2 fruit fly cellular contexts compared by ENCODE assay signal in genomic region chrX:12903099-12903616, dm6.
TF ChIP-seq lines count a peak whose summit lies in the region.

TSS of gene Flad1 (minus strand) at chrX:12903516.

TF ChIP-seq in whole organism, adult, 20 proteins besides CTCF, POLR2A, EP300 and RAD21 (continued from another document):
- no peak for TF ChIP-seq Hr96 (GFP tag; optimal IDR thresholded peaks at IDR 0.05; lab: Kevin White, UChicago)

TF ChIP-seq in whole organism, embryonic, 481 proteins besides CTCF, POLR2A, EP300 and RAD21 (continued from another document):
- no peak for TF ChIP-seq CG1233 (GFP tag; optimal IDR thresholded peaks at IDR 0.05; lab: Kevin White, UChicago)
- peak; percentile 69 for TF ChIP-seq CG13287 (GFP tag; IDR thresholded peaks at IDR 0.05; lab: Robert Waterston, UW; ENCODE audit: partially characterized antibody)
- peak; percentile 45 for TF ChIP-seq Sry-δ (GFP tag; optimal IDR thresholded peaks at IDR 0.05; lab: Kevin White, UChicago)
- no peak for TF ChIP-seq pan (optimal IDR thresholded peaks at IDR 0.05; lab: Kevin White, UChicago)
- TF ChIP-seq pan (GFP tag; optimal IDR thresholded peaks at IDR 0.05 in 1 of 2, IDR thresholded peaks at IDR 0.05 in 1 of 2), result no peak
- TF ChIP-seq CG18262 (tag; optimal IDR thresholded peaks at IDR 0.05; lab: Kevin White, UChicago), result no peak
- no peak for TF ChIP-seq D19A (tag; optimal IDR thresholded peaks at IDR 0.05; lab: Kevin White, UChicago)
- 0 out of 3 replicates have a peak, but pooled peaks have one; percentile 59 for TF ChIP-seq hb (GFP tag; IDR thresholded peaks at IDR 0.05; lab: Robert Waterston, UW; ENCODE audit: partially characterized antibody)
- peak; percentile 86 for TF ChIP-seq CG17186 (GFP tag; optimal IDR thresholded peaks at IDR 0.05; lab: Kevin White, UChicago)
- TF ChIP-seq YL-1 (GFP tag; optimal IDR thresholded peaks at IDR 0.05; lab: Kevin White, UChicago), result peak; percentile 72
- TF ChIP-seq bbx (GFP tag; IDR thresholded peaks at IDR 0.05; lab: Robert Waterston, UW; ENCODE audit: partially characterized antibody), result peak; percentile 60
- peak; percentile 0 to 87 for TF ChIP-seq crp (GFP tag; optimal IDR thresholded peaks at IDR 0.05; lab: Kevin White, UChicago)
- peak; percentile 41 for TF ChIP-seq pzg (GFP tag; optimal IDR thresholded peaks at IDR 0.05; lab: Kevin White, UChicago)
- peak; percentile 4 for TF ChIP-seq salm (tag; optimal IDR thresholded peaks at IDR 0.05; lab: Kevin White, UChicago)
- TF ChIP-seq HLH4C (GFP tag; IDR thresholded peaks at IDR 0.05; lab: Robert Waterston, UW; ENCODE audit: partially characterized antibody), result peak; percentile 56; the same call in 1 of the 3 replicates
- TF ChIP-seq unc-4 (GFP tag; IDR thresholded peaks at IDR 0.05; lab: Robert Waterston, UW; ENCODE audit: partially characterized antibody), result peak; percentile 70; the same call in 1 of the 2 replicates
- peak; percentile 37; the same call in 1 of the 3 replicates for TF ChIP-seq mld (GFP tag; IDR thresholded peaks at IDR 0.05; lab: Robert Waterston, UW; ENCODE audit: partially characterized antibody)
- no peak for TF ChIP-seq CG30403 (GFP tag; optimal IDR thresholded peaks at IDR 0.05; lab: Kevin White, UChicago)
- no peak for TF ChIP-seq dimm (GFP tag; IDR thresholded peaks at IDR 0.05; lab: Robert Waterston, UW)
- TF ChIP-seq Ravus (GFP tag; IDR thresholded peaks at IDR 0.05; lab: Robert Waterston, UW), result no peak
- TF ChIP-seq CG7963 (GFP tag; IDR thresholded peaks at IDR 0.05; lab: Robert Waterston, UW; ENCODE audit: partially characterized antibody), result 0 out of 3 replicates have a peak, but pooled peaks have one; percentile 34
- 0 out of 2 replicates have a peak, but pooled peaks have one; percentile 36 for TF ChIP-seq sna (GFP tag; IDR thresholded peaks at IDR 0.05; lab: Robert Waterston, UW; ENCODE audit: partially characterized antibody)
- TF ChIP-seq CG34376 (GFP tag; optimal IDR thresholded peaks at IDR 0.05; lab: Kevin White, UChicago), result peak; percentile 48
- TF ChIP-seq sob (GFP tag; IDR thresholded peaks at IDR 0.05; lab: Robert Waterston, UW), result no peak
- 0 out of 3 replicates have a peak, but pooled peaks have one; percentile 41 for TF ChIP-seq Doc3 (GFP tag; IDR thresholded peaks at IDR 0.05; lab: Robert Waterston, UW; ENCODE audit: partially characterized antibody)
- TF ChIP-seq B-H2 (GFP tag; optimal IDR thresholded peaks at IDR 0.05; lab: Kevin White, UChicago), result no peak
- peak; percentile 86 for TF ChIP-seq E2f2 (GFP tag; IDR thresholded peaks at IDR 0.05; lab: Robert Waterston, UW)
- TF ChIP-seq CG4617 (GFP tag; optimal IDR thresholded peaks at IDR 0.05; lab: Kevin White, UChicago; ENCODE audit: borderline replicate concordance), result peak; percentile 25
- TF ChIP-seq CG7928 (GFP tag; optimal IDR thresholded peaks at IDR 0.05; lab: Kevin White, UChicago), result no peak
- no peak for TF ChIP-seq insv (GFP tag; optimal IDR thresholded peaks at IDR 0.05; lab: Kevin White, UChicago)
- TF ChIP-seq Med (GFP tag; lab: Kevin White, UChicago), result peak; percentile 48
- peak; percentile 16 for TF ChIP-seq Fer1 (GFP tag; optimal IDR thresholded peaks at IDR 0.05; lab: Kevin White, UChicago)
- 0 out of 2 replicates have a peak, but pooled peaks have one; percentile 28 for TF ChIP-seq inv (GFP tag; IDR thresholded peaks at IDR 0.05; lab: Robert Waterston, UW; ENCODE audit: partially characterized antibody)
- peak; percentile 44 for TF ChIP-seq CG10543 (GFP tag; optimal IDR thresholded peaks at IDR 0.05; lab: Kevin White, UChicago)
- peak; percentile 65 for TF ChIP-seq Dll (GFP tag; IDR thresholded peaks at IDR 0.05; lab: Robert Waterston, UW; ENCODE audit: partially characterized antibody)
- TF ChIP-seq tgo (GFP tag; IDR thresholded peaks at IDR 0.05; lab: Robert Waterston, UW), result no peak
- no peak for TF ChIP-seq CG10147 (GFP tag; optimal IDR thresholded peaks at IDR 0.05; lab: Kevin White, UChicago)
- peak; percentile 54 for TF ChIP-seq hbn (GFP tag; IDR thresholded peaks at IDR 0.05; lab: Robert Waterston, UW; ENCODE audit: partially characterized antibody)
- 0 out of 3 replicates have a peak, but pooled peaks have one; percentile 12 for TF ChIP-seq row (GFP tag; IDR thresholded peaks at IDR 0.05; lab: Robert Waterston, UW)
- TF ChIP-seq CG8089 (GFP tag; optimal IDR thresholded peaks at IDR 0.05; lab: Kevin White, UChicago), result no peak
- TF ChIP-seq BEAF-32 (GFP tag; optimal IDR thresholded peaks at IDR 0.05; lab: Kevin White, UChicago), result peak; percentile 71
- peak; percentile 68 for TF ChIP-seq MESR4 (GFP tag; optimal IDR thresholded peaks at IDR 0.05; lab: Kevin White, UChicago)
- peak; percentile 73 for TF ChIP-seq dm (GFP tag; optimal IDR thresholded peaks at IDR 0.05; lab: Kevin White, UChicago)
- peak; percentile 49 for TF ChIP-seq MBD-R2 (GFP tag; IDR thresholded peaks at IDR 0.05; lab: Robert Waterston, UW)
- peak; percentile 88 for TF ChIP-seq CG8478 (optimal IDR thresholded peaks at IDR 0.05; lab: Kevin White, UChicago)
- TF ChIP-seq Mrtf (GFP tag; IDR thresholded peaks at IDR 0.05; lab: Robert Waterston, UW), result no peak
- TF ChIP-seq Pdp1 (GFP tag; optimal IDR thresholded peaks at IDR 0.05; lab: Kevin White, UChicago), result peak in 1 of 2 experiments; percentile 97
- peak; percentile 29 for TF ChIP-seq ewg (GFP tag; optimal IDR thresholded peaks at IDR 0.05; lab: Kevin White, UChicago)
- no peak for TF ChIP-seq Vsx1 (GFP tag; optimal IDR thresholded peaks at IDR 0.05; lab: Kevin White, UChicago)
- TF ChIP-seq gro (GFP tag; optimal IDR thresholded peaks at IDR 0.05; lab: Kevin White, UChicago), result no peak
- TF ChIP-seq CG5953 (GFP tag; IDR thresholded peaks at IDR 0.05; lab: Robert Waterston, UW), result no peak
- peak; percentile 57; the same call in 1 of the 2 replicates for TF ChIP-seq amos (GFP tag; IDR thresholded peaks at IDR 0.05; lab: Robert Waterston, UW; ENCODE audit: partially characterized antibody)
- no peak for TF ChIP-seq Rx (GFP tag; IDR thresholded peaks at IDR 0.05; lab: Robert Waterston, UW)
- no peak for TF ChIP-seq lilli (GFP tag; optimal IDR thresholded peaks at IDR 0.05; lab: Kevin White, UChicago)
- peak; percentile 68 for TF ChIP-seq sqz (GFP tag; optimal IDR thresholded peaks at IDR 0.05; lab: Kevin White, UChicago)
- peak; percentile 80 for TF ChIP-seq Dp (GFP tag; optimal IDR thresholded peaks at IDR 0.05; lab: Kevin White, UChicago)
- no peak for TF ChIP-seq CG8924 (tag; optimal IDR thresholded peaks at IDR 0.05; lab: Kevin White, UChicago)
- TF ChIP-seq bsh (GFP tag; optimal IDR thresholded peaks at IDR 0.05; lab: Kevin White, UChicago), result no peak
- TF ChIP-seq CG16813 (GFP tag; IDR thresholded peaks at IDR 0.05; lab: Robert Waterston, UW; ENCODE audit: partially characterized antibody), result peak; percentile 43; the same call in 1 of the 3 replicates
- peak; percentile 8 for TF ChIP-seq nom (GFP tag; optimal IDR thresholded peaks at IDR 0.05; lab: Kevin White, UChicago)
- TF ChIP-seq CG42726 (GFP tag; IDR thresholded peaks at IDR 0.05; lab: Robert Waterston, UW; ENCODE audit: partially characterized antibody), result no peak
- TF ChIP-seq sd (tag; optimal IDR thresholded peaks at IDR 0.05; lab: Kevin White, UChicago), result peak; percentile 34
- TF ChIP-seq tna (GFP tag; IDR thresholded peaks at IDR 0.05; lab: Robert Waterston, UW; ENCODE audit: partially characterized antibody), result no peak
- TF ChIP-seq knrl (GFP tag; IDR thresholded peaks at IDR 0.05; lab: Robert Waterston, UW; ENCODE audit: partially characterized antibody), result peak; percentile 51; the same call in 2 of the 3 replicates
- no peak for TF ChIP-seq lab (GFP tag; optimal IDR thresholded peaks at IDR 0.05; lab: Kevin White, UChicago)
- peak; percentile 14 for TF ChIP-seq Sin3A (optimal IDR thresholded peaks at IDR 0.05; lab: Kevin White, UChicago)
- no peak for TF ChIP-seq pfk (GFP tag; optimal IDR thresholded peaks at IDR 0.05; lab: Kevin White, UChicago)
- TF ChIP-seq bigmax (GFP tag; optimal IDR thresholded peaks at IDR 0.05; lab: Kevin White, UChicago), result no peak
- TF ChIP-seq Sry-β (GFP tag; optimal IDR thresholded peaks at IDR 0.05; lab: Kevin White, UChicago), result peak; percentile 79
- TF ChIP-seq abd-A (tag; optimal IDR thresholded peaks at IDR 0.05; lab: Kevin White, UChicago), result peak; percentile 16
- peak; percentile 20; the same call in 1 of the 3 replicates for TF ChIP-seq Opbp (GFP tag; IDR thresholded peaks at IDR 0.05; lab: Robert Waterston, UW; ENCODE audit: partially characterized antibody)
- TF ChIP-seq twi (tag; optimal IDR thresholded peaks at IDR 0.05; lab: Kevin White, UChicago), result peak; percentile 71
- TF ChIP-seq Scr (GFP tag; IDR thresholded peaks at IDR 0.05; lab: Robert Waterston, UW; ENCODE audit: partially characterized antibody), result peak; percentile 65
- TF ChIP-seq Eip74EF (GFP tag; optimal IDR thresholded peaks at IDR 0.05; lab: Kevin White, UChicago), result peak in 1 of 2 experiments; percentile 13
- TF ChIP-seq vnd (GFP tag; IDR thresholded peaks at IDR 0.05; lab: Robert Waterston, UW; ENCODE audit: partially characterized antibody), result 0 out of 3 replicates have a peak, but pooled peaks have one; percentile 39
- TF ChIP-seq Bgb (GFP tag; IDR thresholded peaks at IDR 0.05; lab: Robert Waterston, UW; ENCODE audit: partially characterized antibody), result peak; percentile 52; the same call in 1 of the 2 replicates
- peak; percentile 93 for TF ChIP-seq CG4360 (GFP tag; IDR thresholded peaks at IDR 0.05; lab: Robert Waterston, UW)
- no peak for TF ChIP-seq dan (GFP tag; IDR thresholded peaks at IDR 0.05; lab: Robert Waterston, UW)
